Worm (Caenorhabditis elegans) whole organism, L4 larva: ENCODE measurements around the gene C28H8.5.

Experiments used
- R02D3.7 ChIP-seq: fragments of 150-350 bp; sonication (generic microtip); optimal IDR thresholded peaks from 3 replicates; lab custom pipeline; 2014; ENCODE audit warnings: missing biosample characterization, missing genetic modification characterization
- ama-1 ChIP-seq: fragments of 150-350 bp; optimal IDR thresholded peaks from 2 replicates; lab custom pipeline; 2014; ENCODE audit warnings: inconsistent platforms, mixed read lengths
- ctbp-1 ChIP-seq: fragments of 200-800 bp; sonication (Bioruptor generic); IDR thresholded peaks from 2 replicates; pipeline ENCODE4 v1.3.6; 2022; ENCODE audit warnings: missing genetic modification reagents, missing genetic modification characterization, missing compliant biosample characterization
- dmd-6 ChIP-seq: fragments of 200-800 bp; sonication (Bioruptor generic); IDR thresholded peaks from 2 replicates; pipeline ENCODE4 v1.3.6; 2022; ENCODE audit warnings: missing genetic modification reagents, missing genetic modification characterization, missing compliant biosample characterization
- fos-1 ChIP-seq: fragments of 150-350 bp; optimal IDR thresholded peaks from 2 replicates; lab custom pipeline; 2014; ENCODE audit warnings: missing biosample characterization, missing genetic modification characterization
- jun-1 ChIP-seq: fragments of 150-350 bp; optimal IDR thresholded peaks from 2 replicates; lab custom pipeline; 2014; ENCODE audit warnings: missing biosample characterization, missing genetic modification reagents, missing genetic modification characterization
- lin-29 ChIP-seq: fragments of 200-800 bp; sonication (Bioruptor generic); IDR thresholded peaks from 2 replicates; pipeline ENCODE4 v1.3.6; 2022; ENCODE audit warnings: missing genetic modification reagents, missing genetic modification characterization, missing compliant biosample characterization
- lsy-2 ChIP-seq, 2 experiments: fragments of 150-350 bp in 1 of 2; sonication (generic microtip) in 1 of 2; optimal IDR thresholded peaks; 2 replicates each; lab custom pipeline; 2014 to 2017; ENCODE audit warnings: missing biosample characterization in 2 of 2, missing genetic modification characterization in 2 of 2
- mdl-1 ChIP-seq, 2 experiments: fragments of 150-350 bp in 1 of 2; sonication (generic microtip) in 1 of 2; optimal IDR thresholded peaks; 2 replicates each; lab custom pipeline; 2014 to 2017; ENCODE audit warnings: missing biosample characterization in 2 of 2, missing genetic modification characterization in 2 of 2
- nhr-76 ChIP-seq: fragments of 150-350 bp; optimal IDR thresholded peaks from 2 replicates; lab custom pipeline; 2014; ENCODE audit warnings: missing biosample characterization, missing genetic modification characterization
- pha-4 ChIP-seq, 2 experiments: fragments of 150-350 bp in 1 of 2; fragments of 200-800 bp in 1 of 2; sonication (Bioruptor generic) in 1 of 2; IDR thresholded peaks in 1 of 2; optimal IDR thresholded peaks in 1 of 2; 2 replicates each; pipeline versions ENCODE4 v1.3.6 to Lab custom; 2014 to 2022; ENCODE audit warnings: missing genetic modification characterization in 2 of 2, missing genetic modification reagents in 2 of 2, missing biosample characterization in 1 of 2, missing compliant biosample characterization in 1 of 2
- zfp-2 ChIP-seq: sonication (generic microtip); optimal IDR thresholded peaks from 2 replicates; lab custom pipeline; 2016; ENCODE audit warnings: mild to moderate bottlenecking, missing genetic modification characterization, missing compliant biosample characterization

DNA sequence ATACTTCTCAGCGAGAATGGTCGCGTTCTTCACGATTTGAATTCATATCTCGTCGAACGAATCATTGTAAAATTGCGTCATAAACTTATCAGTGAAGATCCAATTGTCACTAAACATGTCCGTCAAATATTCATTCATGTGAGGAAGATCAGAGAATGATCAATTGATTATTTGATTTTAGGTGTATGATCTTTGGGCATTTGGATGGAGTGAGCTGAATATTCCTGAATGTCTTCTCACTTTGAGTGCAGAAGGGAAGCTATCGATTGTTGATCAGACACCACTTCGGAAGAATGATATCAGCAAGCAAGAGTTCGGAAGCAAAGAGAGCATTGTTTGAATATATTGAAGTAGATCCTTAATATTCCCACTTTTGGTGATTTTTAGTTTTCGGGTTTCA, 9.8 kb upstream of the C28H8.5 start:
- no peak for TF ChIP-seq jun-1
- no peak for TF ChIP-seq zfp-2 (tag; lab: Kevin White, UChicago)
- TF ChIP-seq dmd-6 (GFP tag; lab: Robert Waterston, UW): peak; percentile 58
- no peak for TF ChIP-seq lin-29 (GFP tag; lab: Robert Waterston, UW)
- TF ChIP-seq lsy-2 (tag; optimal IDR thresholded peaks at IDR 0.05; lab: Kevin White, UChicago): peak in 1 of 2 experiments; percentile 62
- TF ChIP-seq ama-1: peak; percentile 66
- TF ChIP-seq mdl-1 (tag; optimal IDR thresholded peaks at IDR 0.05; lab: Kevin White, UChicago): peak in 1 of 2 experiments; percentile 31
- TF ChIP-seq ctbp-1: no peak
- TF ChIP-seq R02D3.7 (tag; lab: Kevin White, UChicago): no peak
- no peak for TF ChIP-seq nhr-76 (tag; lab: Kevin White, UChicago)
- no peak for TF ChIP-seq fos-1 (tag; lab: Kevin White, UChicago)
- TF ChIP-seq pha-4 (GFP tag; IDR thresholded peaks at IDR 0.05; lab: Robert Waterston, UW): no peak
- no peak for TF ChIP-seq pha-4 (tag; optimal IDR thresholded peaks at IDR 0.05; lab: Kevin White, UChicago)
